Fruit fly (Drosophila melanogaster) whole organism, embryonic: ENCODE data around the gene Actn3.

Experiments used
- Ada2b ChIP-seq: fragments of 200-800 bp; sonication (Bioruptor generic); IDR thresholded peaks from 2 replicates; pipeline ENCODE4 v1.3.6; 2022; ENCODE audit warnings: missing biosample characterization, missing genetic modification characterization
- Antp ChIP-seq: fragments of 200-800 bp; sonication (Bioruptor generic); optimal IDR thresholded peaks from 3 replicates; lab custom pipeline; 2016; ENCODE audit warnings: missing biosample characterization, missing genetic modification characterization
- CG10565 ChIP-seq: fragments of 200-800 bp; sonication (Bioruptor generic); optimal IDR thresholded peaks from 3 replicates; lab custom pipeline; 2016; ENCODE audit warnings: missing biosample characterization, mild to moderate bottlenecking, missing genetic modification characterization
- CG11456 ChIP-seq: fragments of 200-800 bp; sonication (Bioruptor generic); IDR thresholded peaks from 3 replicates; pipeline ENCODE4 v1.3.6; 2022; ENCODE audit warnings: missing biosample characterization, missing genetic modification characterization
- CG11560 ChIP-seq: fragments of 200-800 bp; sonication (Bioruptor generic); IDR thresholded peaks from 3 replicates; pipeline ENCODE4 v1.3.6; 2022; ENCODE audit warnings: missing biosample characterization, missing genetic modification characterization
- CG11723 ChIP-seq: fragments of 200-800 bp; sonication (Bioruptor generic); optimal IDR thresholded peaks from 2 replicates; lab custom pipeline; 2017; ENCODE audit warnings: missing biosample characterization, mild to moderate bottlenecking, missing genetic modification characterization
- CG14014 ChIP-seq: fragments of 200-800 bp; sonication (Bioruptor generic); IDR thresholded peaks from 2 replicates; pipeline ENCODE4 v1.3.6; 2022; ENCODE audit warnings: missing biosample characterization, missing genetic modification characterization
- CG1602 ChIP-seq: fragments of 200-800 bp; sonication (Bioruptor generic); optimal IDR thresholded peaks from 3 replicates; lab custom pipeline; 2016; ENCODE audit warnings: missing biosample characterization, missing genetic modification characterization
- CG16779 ChIP-seq: fragments of 200-800 bp; sonication (Bioruptor generic); IDR thresholded peaks from 2 replicates; pipeline ENCODE4 v1.3.6; 2022; ENCODE audit warnings: missing biosample characterization, missing genetic modification characterization
- CG17829 ChIP-seq: fragments of 200-800 bp; optimal IDR thresholded peaks from 2 replicates; lab custom pipeline; 2019; ENCODE audit warnings: missing biosample characterization, mild to moderate bottlenecking, missing genetic modification characterization, moderate library complexity
- CG17912 ChIP-seq: fragments of 200-800 bp; sonication (Bioruptor generic); optimal IDR thresholded peaks from 2 replicates; lab custom pipeline; 2018; ENCODE audit warnings: missing biosample characterization, mild to moderate bottlenecking, missing genetic modification characterization
- CG18764 ChIP-seq: fragments of 200-800 bp; sonication (Bioruptor generic); optimal IDR thresholded peaks from 3 replicates; lab custom pipeline; 2016; ENCODE audit warnings: missing biosample characterization, missing genetic modification characterization
- CG4820 ChIP-seq: fragments of 200-800 bp; sonication (Bioruptor generic); optimal IDR thresholded peaks from 3 replicates; lab custom pipeline; 2016; ENCODE audit warnings: missing biosample characterization, missing genetic modification characterization
- CG6175 ChIP-seq: fragments of 200-800 bp; sonication (Bioruptor generic); IDR thresholded peaks from 3 replicates; pipeline ENCODE4 v1.3.6; 2022; ENCODE audit warnings: missing biosample characterization, missing genetic modification characterization
- CG6254 ChIP-seq: fragments of 200-800 bp; sonication (Bioruptor generic); optimal IDR thresholded peaks from 3 replicates; lab custom pipeline; 2017; ENCODE audit warnings: mild to moderate bottlenecking, missing biosample characterization, missing genetic modification reagents, missing genetic modification characterization
- CG6765 ChIP-seq: fragments of 200-800 bp; sonication (Bioruptor generic); optimal IDR thresholded peaks from 3 replicates; lab custom pipeline; 2017; ENCODE audit warnings: missing biosample characterization, mild to moderate bottlenecking, missing genetic modification characterization
- CG7556 ChIP-seq: fragments of 200-800 bp; sonication (Bioruptor generic); optimal IDR thresholded peaks from 2 replicates; lab custom pipeline; 2017; ENCODE audit warnings: missing biosample characterization, mild to moderate bottlenecking, missing genetic modification characterization
- CrebB ChIP-seq: fragments of 200-800 bp; sonication (Bioruptor generic); optimal IDR thresholded peaks from 3 replicates; lab custom pipeline; 2018; ENCODE audit warnings: missing biosample characterization, mild to moderate bottlenecking, missing genetic modification characterization
- D19A ChIP-seq: fragments of 200-800 bp; optimal IDR thresholded peaks from 3 replicates; lab custom pipeline; 2019; ENCODE audit warnings: missing biosample characterization, mild to moderate bottlenecking, missing genetic modification characterization, moderate library complexity
- Dek ChIP-seq: fragments of 200-800 bp; sonication (Bioruptor generic); optimal IDR thresholded peaks from 3 replicates; lab custom pipeline; 2019; ENCODE audit warnings: missing biosample characterization, mild to moderate bottlenecking, missing genetic modification characterization, moderate library complexity
- Dp ChIP-seq: fragments of 200-800 bp; sonication (Bioruptor generic); optimal IDR thresholded peaks from 2 replicates; lab custom pipeline; 2018; ENCODE audit warnings: missing biosample characterization, mild to moderate bottlenecking, missing genetic modification characterization, moderate library complexity
- HLH4C ChIP-seq: fragments of 200-800 bp; sonication (Bioruptor generic); IDR thresholded peaks from 3 replicates; pipeline ENCODE4 v1.3.6; 2022; ENCODE audit warnings: missing biosample characterization, missing genetic modification characterization; ENCODE audit not compliant: partially characterized antibody
- Hsf ChIP-seq: fragments of 200-800 bp; sonication (Bioruptor generic); optimal IDR thresholded peaks from 3 replicates; lab custom pipeline; 2016; ENCODE audit warnings: missing biosample characterization, missing genetic modification characterization
- Jarid2 ChIP-seq: fragments of 200-800 bp; sonication (Bioruptor generic); optimal IDR thresholded peaks from 3 replicates; lab custom pipeline; 2017; ENCODE audit warnings: mild to moderate bottlenecking, missing biosample characterization, missing genetic modification reagents, missing genetic modification characterization
- Lim3 ChIP-seq: fragments of 200-800 bp; sonication (Bioruptor generic); IDR thresholded peaks from 2 replicates; pipeline ENCODE4 v1.3.6; 2022; ENCODE audit warnings: missing biosample characterization, missing genetic modification characterization
- Rx ChIP-seq: fragments of 200-800 bp; sonication (Bioruptor generic); IDR thresholded peaks from 2 replicates; pipeline ENCODE4 v1.3.6; 2022; ENCODE audit warnings: missing biosample characterization, missing genetic modification characterization
- Scr ChIP-seq: fragments of 200-800 bp; sonication (Bioruptor generic); IDR thresholded peaks from 2 replicates; pipeline ENCODE4 v1.3.6; 2022; ENCODE audit warnings: missing biosample characterization, missing genetic modification characterization; ENCODE audit not compliant: partially characterized antibody
- Usf ChIP-seq: fragments of 200-800 bp; sonication (Bioruptor generic); optimal IDR thresholded peaks from 2 replicates; lab custom pipeline; 2017; ENCODE audit warnings: missing genotype, missing biosample characterization, missing genetic modification characterization
- Xbp1 ChIP-seq: fragments of 200-800 bp; sonication (Bioruptor generic); optimal IDR thresholded peaks from 3 replicates; lab custom pipeline; 2016; ENCODE audit warnings: missing biosample characterization, mild to moderate bottlenecking, missing genetic modification characterization
- chinmo ChIP-seq: fragments of 200-800 bp; sonication (Bioruptor generic); IDR thresholded peaks from 4 replicates; pipeline ENCODE4 v1.3.6; 2022; ENCODE audit warnings: missing biosample characterization, missing genetic modification characterization; ENCODE audit not compliant: partially characterized antibody
- dati ChIP-seq: fragments of 200-800 bp; sonication (Bioruptor generic); IDR thresholded peaks from 2 replicates; pipeline ENCODE4 v1.3.6; 2022; ENCODE audit warnings: missing biosample characterization, missing genetic modification characterization
- grn ChIP-seq: fragments of 200-800 bp; sonication (Bioruptor generic); optimal IDR thresholded peaks from 3 replicates; lab custom pipeline; 2017; ENCODE audit warnings: missing biosample characterization, missing genetic modification characterization
- gro ChIP-seq: fragments of 200-800 bp; sonication (Bioruptor generic); optimal IDR thresholded peaks from 2 replicates; lab custom pipeline; 2016; ENCODE audit warnings: missing biosample characterization, missing genetic modification characterization
- gsb ChIP-seq: fragments of 200-800 bp; sonication (Bioruptor generic); IDR thresholded peaks from 2 replicates; pipeline ENCODE4 v1.3.6; 2022; ENCODE audit warnings: missing biosample characterization, missing genetic modification characterization
- ham ChIP-seq: fragments of 200-800 bp; sonication (Bioruptor generic); IDR thresholded peaks from 2 replicates; pipeline ENCODE4 v1.3.6; 2022; ENCODE audit warnings: missing biosample characterization, missing genetic modification characterization
- hbn ChIP-seq: fragments of 200-800 bp; sonication (Bioruptor generic); IDR thresholded peaks from 2 replicates; pipeline ENCODE4 v1.3.6; 2022; ENCODE audit warnings: missing biosample characterization, missing genetic modification characterization; ENCODE audit not compliant: partially characterized antibody
- lab ChIP-seq: fragments of 200-800 bp; sonication (Bioruptor generic); optimal IDR thresholded peaks from 3 replicates; lab custom pipeline; 2017; ENCODE audit warnings: missing biosample characterization, missing genetic modification characterization, mild to moderate bottlenecking, moderate library complexity, missing genetic modification reagents
- lbe ChIP-seq: fragments of 200-800 bp; sonication (Bioruptor generic); optimal IDR thresholded peaks from 2 replicates; lab custom pipeline; 2016; ENCODE audit warnings: missing biosample characterization, mild to moderate bottlenecking, missing genetic modification characterization
- mld ChIP-seq: fragments of 200-800 bp; sonication (Bioruptor generic); IDR thresholded peaks from 3 replicates; pipeline ENCODE4 v1.3.6; 2022; ENCODE audit warnings: missing biosample characterization, missing genetic modification characterization; ENCODE audit not compliant: partially characterized antibody
- nau ChIP-seq: fragments of 200-800 bp; sonication (Bioruptor generic); optimal IDR thresholded peaks from 3 replicates; lab custom pipeline; 2017; ENCODE audit warnings: missing biosample characterization, mild to moderate bottlenecking, missing genetic modification characterization, missing genetic modification reagents
- nerfin-1 ChIP-seq: fragments of 200-800 bp; sonication (Bioruptor generic); optimal IDR thresholded peaks from 3 replicates; lab custom pipeline; 2019; ENCODE audit warnings: missing biosample characterization, mild to moderate bottlenecking, missing genetic modification characterization, moderate library complexity
- oc ChIP-seq: fragments of 200-800 bp; sonication (Bioruptor generic); optimal IDR thresholded peaks from 2 replicates; lab custom pipeline; 2018; ENCODE audit warnings: missing biosample characterization, mild to moderate bottlenecking, missing genetic modification characterization, moderate library complexity
- otp ChIP-seq: fragments of 200-800 bp; sonication (Bioruptor generic); IDR thresholded peaks from 3 replicates; pipeline ENCODE4, ENCODE4 v1.3.6; 2022; ENCODE audit warnings: missing biosample characterization, missing genetic modification characterization
- pb ChIP-seq: fragments of 200-800 bp; sonication (Bioruptor generic); optimal IDR thresholded peaks from 3 replicates; lab custom pipeline; 2016; ENCODE audit warnings: missing biosample characterization, missing genetic modification characterization
- row ChIP-seq: fragments of 200-800 bp; sonication (Bioruptor generic); IDR thresholded peaks from 3 replicates; pipeline ENCODE4 v1.3.6; 2022; ENCODE audit warnings: missing biosample characterization, missing genetic modification characterization
- sc ChIP-seq, 3 experiments: fragments of >200 bp in 2 of 3; fragments of 200-800 bp in 1 of 3; sonication (Bioruptor generic) in 1 of 3; optimal IDR thresholded peaks; 2 replicates in 2 of 3; 3 replicates in 1 of 3; lab custom pipeline; 2017; ENCODE audit warnings: mild to moderate bottlenecking in 1 of 3, missing biosample characterization in 1 of 3, missing genetic modification characterization in 1 of 3, missing genetic modification reagents in 1 of 3
- sim ChIP-seq: fragments of 200-800 bp; sonication (Bioruptor generic); IDR thresholded peaks from 2 replicates; pipeline ENCODE4 v1.3.6; 2022; ENCODE audit warnings: missing biosample characterization, missing genetic modification characterization
- sisA ChIP-seq: fragments of 200-800 bp; sonication (Bioruptor generic); IDR thresholded peaks from 2 replicates; pipeline ENCODE4 v1.3.6; 2022; ENCODE audit warnings: missing biosample characterization, missing genetic modification characterization
- vnd ChIP-seq: fragments of 200-800 bp; sonication (Bioruptor generic); IDR thresholded peaks from 3 replicates; pipeline ENCODE4 v1.3.6; 2022; ENCODE audit warnings: missing biosample characterization, missing genetic modification characterization; ENCODE audit not compliant: partially characterized antibody

Actn3 gene

dm6 chr3R:16934154-16934992 lies 43.2 kb downstream of the Actn3 start (continued):
- TF ChIP-seq otp (GFP tag; lab: Robert Waterston, UW): peak; percentile 10; the same call in 1 of the 3 replicates
- no peak for TF ChIP-seq Antp (GFP tag; lab: Kevin White, UChicago)
- peak; percentile 82 for TF ChIP-seq Jarid2 (GFP tag; lab: Kevin White, UChicago)
- peak; percentile 9 for TF ChIP-seq grn (GFP tag; lab: Kevin White, UChicago)
- TF ChIP-seq Hsf (GFP tag; lab: Kevin White, UChicago): no peak
- no peak for TF ChIP-seq D19A
- TF ChIP-seq sc (optimal IDR thresholded peaks at IDR 0.05; lab: Kevin White, UChicago): no peak
- TF ChIP-seq sc (GFP tag; optimal IDR thresholded peaks at IDR 0.05; lab: Kevin White, UChicago): no peak
- TF ChIP-seq sim (GFP tag; lab: Robert Waterston, UW): no peak
- no peak for TF ChIP-seq CrebB (tag; lab: Kevin White, UChicago)
- TF ChIP-seq mld (GFP tag; lab: Robert Waterston, UW): no peak
- no peak for TF ChIP-seq CG11560 (tag; lab: Robert Waterston, UW)
- TF ChIP-seq Dp (GFP tag; lab: Kevin White, UChicago): peak; percentile 4
- TF ChIP-seq CG17829 (tag; lab: Kevin White, UChicago): no peak
- no peak for TF ChIP-seq Usf (GFP tag; lab: Kevin White, UChicago)
- TF ChIP-seq Scr (GFP tag; lab: Robert Waterston, UW): peak; percentile 22; the same call in 1 of the 2 replicates
- TF ChIP-seq CG6765 (GFP tag; lab: Kevin White, UChicago): no peak
- no peak for TF ChIP-seq row (GFP tag; lab: Robert Waterston, UW)
- TF ChIP-seq chinmo (GFP tag; lab: Robert Waterston, UW): 0 out of 4 replicates have a peak, but pooled peaks have one; percentile 39
- TF ChIP-seq CG6254 (GFP tag; lab: Kevin White, UChicago): peak; percentile 95
- TF ChIP-seq vnd (GFP tag; lab: Robert Waterston, UW): no peak
- no peak for TF ChIP-seq Dek
- no peak for TF ChIP-seq Lim3 (GFP tag; lab: Robert Waterston, UW)
- no peak for TF ChIP-seq dati (GFP tag; lab: Robert Waterston, UW)
- TF ChIP-seq CG18764 (GFP tag; lab: Kevin White, UChicago): no peak
- TF ChIP-seq ham: no peak
- TF ChIP-seq CG10565: no peak
- TF ChIP-seq Xbp1 (GFP tag; lab: Kevin White, UChicago): no peak
- TF ChIP-seq Ada2b (GFP tag; lab: Robert Waterston, UW): no peak
- no peak for TF ChIP-seq CG1602
- TF ChIP-seq CG4820 (GFP tag; lab: Kevin White, UChicago): no peak
- TF ChIP-seq sisA (GFP tag; lab: Robert Waterston, UW): no peak
- no peak for TF ChIP-seq Rx (GFP tag; lab: Robert Waterston, UW)
- TF ChIP-seq pb: no peak
- no peak for TF ChIP-seq CG16779 (GFP tag; lab: Robert Waterston, UW)
- no peak for TF ChIP-seq lab (GFP tag; lab: Kevin White, UChicago)
- TF ChIP-seq gsb: no peak
- TF ChIP-seq CG14014 (GFP tag; lab: Robert Waterston, UW): no peak
- TF ChIP-seq gro (GFP tag; lab: Kevin White, UChicago): no peak
- no peak for TF ChIP-seq nerfin-1
- peak; percentile 83 for TF ChIP-seq CG6175
- no peak for TF ChIP-seq HLH4C (GFP tag; lab: Robert Waterston, UW)
- TF ChIP-seq nau (GFP tag; lab: Kevin White, UChicago): no peak
- TF ChIP-seq oc (tag; lab: Kevin White, UChicago): no peak
- no peak for TF ChIP-seq CG17912 (GFP tag; lab: Kevin White, UChicago)
- no peak for TF ChIP-seq CG7556 (GFP tag; lab: Kevin White, UChicago)
- TF ChIP-seq hbn (GFP tag; lab: Robert Waterston, UW): no peak
- no peak for TF ChIP-seq CG11723 (GFP tag; lab: Kevin White, UChicago)
- TF ChIP-seq lbe (GFP tag; lab: Kevin White, UChicago): no peak
- 0 out of 3 replicates have a peak, but pooled peaks have one; percentile 51 for TF ChIP-seq CG11456 (GFP tag; lab: Robert Waterston, UW)
